Fruit fly (Drosophila melanogaster) whole organism, prepupa: ENCODE data around the gene mRpL32.
A peak's percentile ranks its signal among the peaks of the same experiment; 100 is the strongest.

ENCODE experiments used
- Blimp-1 ChIP-seq: fragments of 200-800 bp; sonication (Bioruptor generic); optimal IDR thresholded peaks from 3 replicates; lab custom pipeline; 2017; ENCODE audit warnings: missing biosample characterization, missing genetic modification characterization, mild to moderate bottlenecking, moderate library complexity, missing genetic modification reagents
- CG10631 ChIP-seq: fragments of 200-800 bp; sonication (Bioruptor generic); optimal IDR thresholded peaks from 2 replicates; lab custom pipeline; 2016; ENCODE audit warnings: missing biosample characterization, missing genetic modification characterization
- CG10669 ChIP-seq: fragments of 200-800 bp; sonication (Bioruptor generic); optimal IDR thresholded peaks from 3 replicates; lab custom pipeline; 2018; ENCODE audit warnings: missing biosample characterization, mild to moderate bottlenecking, missing genetic modification characterization, moderate library complexity
- CG11762 ChIP-seq: fragments of 200-800 bp; sonication (Bioruptor generic); optimal IDR thresholded peaks from 3 replicates; lab custom pipeline; 2016; ENCODE audit warnings: missing biosample characterization, missing genetic modification characterization; ENCODE audit not compliant: insufficient read depth
- CG11902 ChIP-seq: fragments of 200-800 bp; sonication (Bioruptor generic); optimal IDR thresholded peaks from 3 replicates; lab custom pipeline; 2016; ENCODE audit warnings: missing biosample characterization, missing genetic modification characterization
- CG15336 ChIP-seq: fragments of 200-800 bp; sonication (Bioruptor generic); IDR thresholded peaks from 2 replicates; pipeline ENCODE4 v1.3.6; 2022; ENCODE audit warnings: missing biosample characterization, missing genetic modification characterization
- CG16779 ChIP-seq: fragments of 200-800 bp; sonication (Bioruptor generic); optimal IDR thresholded peaks from 3 replicates; lab custom pipeline; 2017; ENCODE audit warnings: missing biosample characterization, mild to moderate bottlenecking, missing genetic modification characterization
- CG3032 ChIP-seq: fragments of 200-800 bp; optimal IDR thresholded peaks from 2 replicates; lab custom pipeline; 2019; ENCODE audit warnings: missing biosample characterization, mild to moderate bottlenecking, missing genetic modification characterization, moderate library complexity
- CG31627 ChIP-seq: fragments of 200-800 bp; sonication (Bioruptor generic); optimal IDR thresholded peaks from 3 replicates; lab custom pipeline; 2016; ENCODE audit warnings: missing biosample characterization, missing genetic modification characterization
- CG3919 ChIP-seq: fragments of 200-800 bp; sonication (Bioruptor generic); optimal IDR thresholded peaks from 3 replicates; lab custom pipeline; 2016; ENCODE audit warnings: missing biosample characterization, missing genetic modification characterization
- CG6163 ChIP-seq: fragments of 200-800 bp; sonication (Bioruptor generic); IDR thresholded peaks from 3 replicates; pipeline ENCODE4 v1.3.6; 2022; ENCODE audit warnings: missing biosample characterization, missing genetic modification characterization
- CG6808 ChIP-seq: fragments of 200-800 bp; sonication (Bioruptor generic); optimal IDR thresholded peaks from 3 replicates; lab custom pipeline; 2017; ENCODE audit warnings: missing biosample characterization, missing genetic modification characterization, mild to moderate bottlenecking, moderate library complexity, missing genetic modification reagents
- CG6854 ChIP-seq: fragments of 200-800 bp; sonication (Bioruptor generic); optimal IDR thresholded peaks from 2 replicates; lab custom pipeline; 2017; ENCODE audit warnings: missing biosample characterization, mild to moderate bottlenecking, missing genetic modification characterization
- CG7368 ChIP-seq: fragments of 200-800 bp; sonication (Bioruptor generic); optimal IDR thresholded peaks from 3 replicates; lab custom pipeline; 2016; ENCODE audit warnings: missing biosample characterization, missing genetic modification characterization
- CG8119 ChIP-seq: fragments of 200-800 bp; sonication (Bioruptor generic); IDR thresholded peaks from 3 replicates; pipeline ENCODE4 v1.3.6; 2022; ENCODE audit warnings: missing biosample characterization, missing genetic modification characterization
- CG8319 ChIP-seq: fragments of 200-800 bp; sonication (Bioruptor generic); optimal IDR thresholded peaks from 3 replicates; lab custom pipeline; 2016; ENCODE audit warnings: missing biosample characterization, missing genetic modification characterization
- Eip78C ChIP-seq: fragments of 200-800 bp; sonication (Bioruptor generic); peaks from one replicate; lab custom pipeline; 2016; ENCODE audit warnings: missing biosample characterization, missing genetic modification characterization
- Eip93F ChIP-seq: fragments of 200-800 bp; sonication (Bioruptor generic); optimal IDR thresholded peaks from 2 replicates; lab custom pipeline; 2016; ENCODE audit warnings: missing biosample characterization, mild to moderate bottlenecking, missing genetic modification characterization
- Ets21C ChIP-seq: fragments of 200-800 bp; sonication (Bioruptor generic); optimal IDR thresholded peaks from 3 replicates; lab custom pipeline; 2016; ENCODE audit warnings: missing biosample characterization, missing genetic modification characterization
- Ets96B ChIP-seq: fragments of 200-800 bp; optimal IDR thresholded peaks from 2 replicates; lab custom pipeline; 2019; ENCODE audit warnings: missing biosample characterization, mild to moderate bottlenecking, missing genetic modification characterization, moderate library complexity
- Hr38 ChIP-seq: sonication (Bioruptor generic); optimal IDR thresholded peaks from 2 replicates; lab custom pipeline; 2016; ENCODE audit warnings: missing biosample characterization, missing genetic modification characterization
- Hr39 ChIP-seq: fragments of 200-800 bp; sonication (Bioruptor generic); optimal IDR thresholded peaks from 2 replicates; lab custom pipeline; 2016; ENCODE audit warnings: missing biosample characterization, missing genetic modification characterization
- Hr4 ChIP-seq: fragments of 200-800 bp; sonication (Bioruptor generic); optimal IDR thresholded peaks from 3 replicates; lab custom pipeline; 2016; ENCODE audit warnings: missing biosample characterization, missing genetic modification characterization
- Met ChIP-seq: fragments of 200-800 bp; sonication (Bioruptor generic); optimal IDR thresholded peaks from 3 replicates; lab custom pipeline; 2016; ENCODE audit warnings: missing biosample characterization, missing genetic modification characterization
- Smox ChIP-seq: fragments of 200-800 bp; sonication (Bioruptor generic); optimal IDR thresholded peaks from 3 replicates; lab custom pipeline; 2016; ENCODE audit warnings: missing biosample characterization, missing genetic modification characterization
- Sox102F ChIP-seq: fragments of 200-800 bp; sonication (Bioruptor generic); optimal IDR thresholded peaks from 2 replicates; lab custom pipeline; 2016; ENCODE audit warnings: missing biosample characterization, mild to moderate bottlenecking, missing genetic modification characterization
- Sox14 ChIP-seq: fragments of 200-800 bp; sonication (Bioruptor generic); optimal IDR thresholded peaks from 3 replicates; lab custom pipeline; 2016; ENCODE audit warnings: missing biosample characterization, missing genetic modification characterization
- dsx ChIP-seq: fragments of 200-800 bp; optimal IDR thresholded peaks from 3 replicates; lab custom pipeline; 2019; ENCODE audit warnings: missing biosample characterization, mild to moderate bottlenecking, missing genetic modification characterization, moderate library complexity; ENCODE audit not compliant: poor library complexity, severe bottlenecking
- eg ChIP-seq: fragments of 200-800 bp; sonication (Bioruptor generic); IDR thresholded peaks from 3 replicates; pipeline ENCODE4 v1.3.6; 2022; ENCODE audit warnings: missing biosample characterization, missing genetic modification characterization
- esn ChIP-seq: fragments of 200-800 bp; sonication (Bioruptor generic); optimal IDR thresholded peaks from 2 replicates; lab custom pipeline; 2016; ENCODE audit warnings: missing biosample characterization, mild to moderate bottlenecking, missing genetic modification characterization, moderate library complexity
- fd59A ChIP-seq: fragments of 200-800 bp; sonication (Bioruptor generic); optimal IDR thresholded peaks from 2 replicates; lab custom pipeline; 2017; ENCODE audit warnings: missing biosample characterization, mild to moderate bottlenecking, missing genetic modification characterization, missing genetic modification reagents
- fd85E ChIP-seq: fragments of 200-800 bp; sonication (Bioruptor generic); optimal IDR thresholded peaks from 3 replicates; lab custom pipeline; 2016; ENCODE audit warnings: missing biosample characterization, missing genetic modification characterization
- fkh ChIP-seq: fragments of 200-800 bp; sonication (Bioruptor generic); optimal IDR thresholded peaks from 3 replicates; lab custom pipeline; 2017; ENCODE audit warnings: missing biosample characterization, mild to moderate bottlenecking, missing genetic modification characterization, moderate library complexity
- lz ChIP-seq: fragments of 200-800 bp; sonication (Bioruptor generic); optimal IDR thresholded peaks from 3 replicates; lab custom pipeline; 2016; ENCODE audit warnings: missing biosample characterization, missing genetic modification characterization
- net ChIP-seq: fragments of 200-800 bp; sonication (Bioruptor generic); optimal IDR thresholded peaks from 3 replicates; lab custom pipeline; 2016; ENCODE audit warnings: missing biosample characterization, missing genetic modification characterization
- salr ChIP-seq, 2 experiments: fragments of 200-800 bp; sonication (Bioruptor generic); optimal IDR thresholded peaks; 3 replicates each; lab custom pipeline; 2016 to 2018; ENCODE audit warnings: missing biosample characterization in 2 of 2, missing genetic modification characterization in 2 of 2, mild to moderate bottlenecking in 1 of 2
- spab ChIP-seq: fragments of 200-800 bp; sonication (Bioruptor generic); optimal IDR thresholded peaks from 2 replicates; lab custom pipeline; 2017; ENCODE audit warnings: missing biosample characterization, mild to moderate bottlenecking, missing genetic modification characterization, missing genetic modification reagents
- ss ChIP-seq, 2 experiments: fragments of 200-800 bp; sonication (Bioruptor generic); optimal IDR thresholded peaks; 2 replicates in 1 of 2; 3 replicates in 1 of 2; lab custom pipeline; 2017 to 2018; ENCODE audit warnings: mild to moderate bottlenecking in 2 of 2, missing biosample characterization in 2 of 2, missing genetic modification characterization in 2 of 2, moderate library complexity in 1 of 2
- svp ChIP-seq: fragments of 200-800 bp; sonication (Bioruptor generic); peaks from one replicate; lab custom pipeline; 2016; ENCODE audit warnings: missing biosample characterization, missing genetic modification characterization
- topi ChIP-seq: fragments of 200-800 bp; sonication (Bioruptor generic); optimal IDR thresholded peaks from 3 replicates; lab custom pipeline; 2016; ENCODE audit warnings: missing biosample characterization, missing genetic modification characterization
- vri ChIP-seq: fragments of 200-800 bp; sonication (Bioruptor generic); optimal IDR thresholded peaks from 3 replicates; lab custom pipeline; 2016; ENCODE audit warnings: missing biosample characterization, mild to moderate bottlenecking, missing genetic modification characterization

mRpL32 gene

dm6 chr3R:31213227-31213626 lies 39.4 kb upstream of the mRpL32 start, which contains the start of the genes Zwilch and CG1542:
Gene Zwilch (minus strand): TSS chr3R:31213376.
Gene CG1542 (plus strand): TSS chr3R:31213458.
- TF ChIP-seq Eip78C (GFP tag; lab: Kevin White, UChicago) (no peak), Eip93F (GFP tag; lab: Kevin White, UChicago) (no peak)

- TF ChIP-seq fd85E (no peak), CG6854 (peak; percentile 39), lz (peak; percentile 45)
Observed at dm6 chr3R:31215830-31216229, 36.8 kb upstream of the mRpL32 start, which contains the start of gene CG15561. Gene CG15561 (minus strand): TSS chr3R:31215942.

- TF ChIP-seq Ets21C (GFP tag; lab: Kevin White, UChicago) (no peak), esn (GFP tag; lab: Kevin White, UChicago) (peak; percentile 3), CG10631 (GFP tag; lab: Kevin White, UChicago) (no peak), CG8319 (GFP tag; lab: Kevin White, UChicago) (no peak), Hr39 (GFP tag; lab: Kevin White, UChicago) (no peak), Eip78C (GFP tag; lab: Kevin White, UChicago) (peak; percentile 12), CG10669 (no peak), CG15336 (GFP tag; lab: Robert Waterston, UW) (no peak), fd85E (no peak), Sox14 (GFP tag; lab: Kevin White, UChicago) (peak; percentile 27), svp (no peak), Smox (GFP tag; lab: Kevin White, UChicago) (no peak), Sox102F (no peak), Blimp-1 (GFP tag; lab: Kevin White, UChicago) (no peak), Hr4 (GFP tag; lab: Kevin White, UChicago) (no peak), CG7368 (GFP tag; lab: Kevin White, UChicago) (no peak), fd59A (no peak), CG8119 (no peak), dsx (GFP tag; lab: Kevin White, UChicago) (no peak), topi (GFP tag; lab: Kevin White, UChicago) (peak; percentile 19), vri (GFP tag; lab: Kevin White, UChicago) (peak; percentile 98), CG6854 (peak; percentile 14), CG3919 (GFP tag; lab: Kevin White, UChicago) (no peak), CG11762 (GFP tag; lab: Kevin White, UChicago) (no peak), Eip93F (GFP tag; lab: Kevin White, UChicago) (no peak), CG16779 (no peak), Ets96B (no peak), Met (GFP tag; lab: Kevin White, UChicago) (no peak)
Observed at dm6 chr3R:31218214-31218876, 34.3 kb upstream of the mRpL32 start.

dm6 chr3R:31218997-31219992 lies 33.4 kb upstream of the mRpL32 start, which contains the start of gene ATPsynC:
Gene ATPsynC (minus strand): TSS chr3R:31219630.
- peak; percentile 29 for TF ChIP-seq fkh (GFP tag; lab: Kevin White, UChicago)
- peak; percentile 73 for TF ChIP-seq Eip78C (GFP tag; lab: Kevin White, UChicago)
- no peak for TF ChIP-seq Hr38 (GFP tag; lab: Kevin White, UChicago)
- TF ChIP-seq CG16779: peak; percentile 52
- peak; percentile 10 for TF ChIP-seq CG6808 (GFP tag; lab: Kevin White, UChicago)
- no peak for TF ChIP-seq salr (GFP tag; optimal IDR thresholded peaks at IDR 0.05; lab: Kevin White, UChicago)
- no peak for TF ChIP-seq CG11902 (GFP tag; lab: Kevin White, UChicago)
- no peak for TF ChIP-seq Eip93F (GFP tag; lab: Kevin White, UChicago)
- TF ChIP-seq Sox14 (GFP tag; lab: Kevin White, UChicago): peak; percentile 20
- peak; percentile 9 for TF ChIP-seq CG3032
- TF ChIP-seq net: peak; percentile 49
- TF ChIP-seq spab: no peak
- no peak for TF ChIP-seq CG10669
- no peak for TF ChIP-seq CG10631 (GFP tag; lab: Kevin White, UChicago)
- TF ChIP-seq CG31627: peak; percentile 17
- TF ChIP-seq CG8319 (GFP tag; lab: Kevin White, UChicago): no peak
- TF ChIP-seq CG6163 (GFP tag; lab: Robert Waterston, UW): no peak
- peak; percentile 22 for TF ChIP-seq svp
- TF ChIP-seq CG15336 (GFP tag; lab: Robert Waterston, UW): no peak
- TF ChIP-seq Ets21C (GFP tag; lab: Kevin White, UChicago): no peak
- TF ChIP-seq eg: no peak
- TF ChIP-seq fd85E: no peak
- peak in 1 of 2 experiments; percentile 59 for TF ChIP-seq ss (GFP tag; optimal IDR thresholded peaks at IDR 0.05; lab: Kevin White, UChicago)
